Worm (Caenorhabditis elegans): Measurements from ENCODE around the gene ttbk-3.

ce11 chrIV:9884257-9884656 is 5.5 kb downstream of the ttbk-3 start, which contains the start of the genes prp-18 and mccc-1:
- TF ChIP-seq gmeb-2 (tag; optimal IDR thresholded peaks at IDR 0.05) = no peak
- peak; percentile 16 for TF ChIP-seq nfya-1 (tag; optimal IDR thresholded peaks at IDR 0.05)
- TF ChIP-seq npax-4 (tag; optimal IDR thresholded peaks at IDR 0.05) = no peak
- TF ChIP-seq pax-1 (tag; optimal IDR thresholded peaks at IDR 0.05) = no peak
- TF ChIP-seq ama-1 (optimal IDR thresholded peaks at IDR 0.05) = no peak
- TF ChIP-seq tbx-2 (tag; optimal IDR thresholded peaks at IDR 0.05) = no peak
- TF ChIP-seq sox-4 (tag; optimal IDR thresholded peaks at IDR 0.05) = no peak
- no peak for TF ChIP-seq ceh-6 (GFP tag; optimal IDR thresholded peaks at IDR 0.05)
- no peak for TF ChIP-seq pha-4 (tag; optimal IDR thresholded peaks at IDR 0.05)
- TF ChIP-seq dve-1 (tag; optimal IDR thresholded peaks at IDR 0.05) = peak; percentile 2
- TF ChIP-seq nhr-11 (tag; optimal IDR thresholded peaks at IDR 0.05) = no peak
- no peak for TF ChIP-seq elt-2 (tag; optimal IDR thresholded peaks at IDR 0.05)
